Worm (Caenorhabditis elegans) whole organism, L4 larva: ENCODE measurements around the gene fbxc-40.
"Not testable (repeated sequence)": the region's sequence is repeated elsewhere in the genome, so short reads cannot be mapped to it uniquely, and the experiment has no call there.

Source experiments
- D1046.2 ChIP-seq: fragments of 200-800 bp; sonication (Bioruptor generic); IDR thresholded peaks from 2 replicates; pipeline ENCODE4 v1.3.6; 2022; ENCODE audit warnings: missing genetic modification characterization, missing compliant biosample characterization
- F10B5.3 ChIP-seq: sonication (generic microtip); optimal IDR thresholded peaks from 2 replicates; lab custom pipeline; 2016; ENCODE audit warnings: mild to moderate bottlenecking, missing genetic modification characterization, missing compliant biosample characterization
- F37D6.2 ChIP-seq: sonication (generic microtip); optimal IDR thresholded peaks from 2 replicates; lab custom pipeline; 2016; ENCODE audit warnings: mild to moderate bottlenecking, missing genetic modification characterization, missing compliant biosample characterization
- R02D3.7 ChIP-seq: fragments of 150-350 bp; sonication (generic microtip); optimal IDR thresholded peaks from 3 replicates; lab custom pipeline; 2014; ENCODE audit warnings: missing biosample characterization, missing genetic modification characterization
- Y75B8A.6 ChIP-seq: fragments of 200-800 bp; sonication (Bioruptor generic); IDR thresholded peaks from 2 replicates; pipeline ENCODE4 v1.3.6; 2022; ENCODE audit warnings: missing genetic modification reagents, missing genetic modification characterization, missing compliant biosample characterization
- ZK337.2 ChIP-seq: fragments of 200-800 bp; sonication (Bioruptor generic); IDR thresholded peaks from 2 replicates; pipeline ENCODE4 v1.3.6; 2022; ENCODE audit warnings: missing genetic modification reagents, missing genetic modification characterization, missing compliant biosample characterization
- ceh-32 ChIP-seq: sonication (generic microtip); optimal IDR thresholded peaks from 2 replicates; lab custom pipeline; 2016; ENCODE audit warnings: mild to moderate bottlenecking, missing genetic modification characterization, missing compliant biosample characterization; ENCODE audit not compliant: poor library complexity
- ctbp-1 ChIP-seq: fragments of 200-800 bp; sonication (Bioruptor generic); IDR thresholded peaks from 2 replicates; pipeline ENCODE4 v1.3.6; 2022; ENCODE audit warnings: missing genetic modification reagents, missing genetic modification characterization, missing compliant biosample characterization
- daf-16 ChIP-seq, 3 experiments: sonication (generic microtip); optimal IDR thresholded peaks; 2 replicates each; lab custom pipeline; 2016 to 2017; ENCODE audit warnings: missing genetic modification characterization in 3 of 3, missing genetic modification reagents in 3 of 3, mild to moderate bottlenecking in 2 of 3, missing compliant biosample characterization in 2 of 3, missing biosample characterization in 1 of 3, moderate library complexity in 1 of 3
- daf-19 ChIP-seq: fragments of 200-800 bp; sonication (Bioruptor generic); conservative IDR thresholded peaks from 2 replicates; pipeline ENCODE4 v1.3.6; 2022; ENCODE audit warnings: missing genetic modification characterization, missing compliant biosample characterization
- dmd-6 ChIP-seq: fragments of 200-800 bp; sonication (Bioruptor generic); IDR thresholded peaks from 2 replicates; pipeline ENCODE4 v1.3.6; 2022; ENCODE audit warnings: missing genetic modification reagents, missing genetic modification characterization, missing compliant biosample characterization
- dmd-9 ChIP-seq: fragments of 200-800 bp; sonication (Bioruptor generic); IDR thresholded peaks from 2 replicates; pipeline ENCODE4 v1.3.6; 2022; ENCODE audit warnings: missing genetic modification reagents, missing genetic modification characterization, missing compliant biosample characterization
- duxl-1 ChIP-seq: sonication (generic microtip); optimal IDR thresholded peaks from 2 replicates; lab custom pipeline; 2016; ENCODE audit warnings: mild to moderate bottlenecking, missing genetic modification characterization, moderate library complexity, missing compliant biosample characterization; ENCODE audit not compliant: poor library complexity
- fkh-10 ChIP-seq: fragments of 150-350 bp; optimal IDR thresholded peaks from 2 replicates; lab custom pipeline; 2014; ENCODE audit warnings: missing biosample characterization, missing genetic modification reagents, missing genetic modification characterization
- lin-15B ChIP-seq: fragments of 150-350 bp; sonication (generic microtip); optimal IDR thresholded peaks from 3 replicates; lab custom pipeline; 2014; ENCODE audit warnings: missing biosample characterization, missing genetic modification characterization
- lin-38 ChIP-seq: fragments of 200-800 bp; sonication (Bioruptor generic); IDR thresholded peaks from 2 replicates; pipeline ENCODE4 v1.3.6; 2022; ENCODE audit warnings: missing genetic modification reagents, missing genetic modification characterization, missing compliant biosample characterization
- lin-39 ChIP-seq: fragments of 150-350 bp; optimal IDR thresholded peaks from 2 replicates; lab custom pipeline; 2014; ENCODE audit warnings: missing biosample characterization, missing genetic modification reagents, missing genetic modification characterization
- madf-9 ChIP-seq: fragments of 200-800 bp; sonication (Bioruptor generic); conservative IDR thresholded peaks from 2 replicates; pipeline ENCODE4 v1.3.6; 2022; ENCODE audit warnings: missing genetic modification reagents, missing genetic modification characterization, missing compliant biosample characterization
- mdt-29 ChIP-seq: fragments of 200-800 bp; sonication (Bioruptor generic); IDR thresholded peaks from 2 replicates; pipeline ENCODE4 v1.3.6; 2022; ENCODE audit warnings: missing genetic modification reagents, missing genetic modification characterization, missing compliant biosample characterization
- mep-1 ChIP-seq: fragments of 150-350 bp; sonication (generic microtip); optimal IDR thresholded peaks from 3 replicates; lab custom pipeline; 2014; ENCODE audit warnings: missing biosample characterization, missing genetic modification characterization
- mxl-2 ChIP-seq: fragments of 200-800 bp; sonication (Bioruptor generic); conservative IDR thresholded peaks from 2 replicates; pipeline ENCODE4 v1.3.6; 2022; ENCODE audit warnings: missing genetic modification reagents, missing genetic modification characterization, missing compliant biosample characterization
- mxl-3 ChIP-seq: fragments of 200-800 bp; sonication (Bioruptor generic); optimal IDR thresholded peaks from 2 replicates; lab custom pipeline; 2018; ENCODE audit warnings: mild to moderate bottlenecking, missing genetic modification characterization, missing compliant biosample characterization
- nhr-10 ChIP-seq: fragments of 150-350 bp; optimal IDR thresholded peaks from 2 replicates; lab custom pipeline; 2014; ENCODE audit warnings: missing biosample characterization, missing genetic modification characterization
- nhr-237 ChIP-seq: sonication (generic microtip); optimal IDR thresholded peaks from 2 replicates; lab custom pipeline; 2017; ENCODE audit warnings: missing biosample characterization, missing genetic modification characterization
- nhr-28 ChIP-seq: fragments of 150-350 bp; optimal IDR thresholded peaks from 2 replicates; lab custom pipeline; 2014; ENCODE audit warnings: missing biosample characterization, missing genetic modification characterization
- nhr-42 ChIP-seq: fragments of 200-800 bp; sonication (Bioruptor generic); IDR thresholded peaks from 2 replicates; pipeline ENCODE4 v1.3.6; 2022; ENCODE audit warnings: missing genetic modification characterization, missing compliant biosample characterization
- nhr-48 ChIP-seq: sonication (generic microtip); optimal IDR thresholded peaks from 2 replicates; lab custom pipeline; 2016; ENCODE audit warnings: mild to moderate bottlenecking, missing genetic modification characterization, missing compliant biosample characterization
- nhr-6 ChIP-seq: fragments of 150-350 bp; optimal IDR thresholded peaks from 2 replicates; lab custom pipeline; 2014; ENCODE audit warnings: missing biosample characterization, missing genetic modification characterization
- nhr-76 ChIP-seq: fragments of 150-350 bp; optimal IDR thresholded peaks from 2 replicates; lab custom pipeline; 2014; ENCODE audit warnings: missing biosample characterization, missing genetic modification characterization
- nhr-77 ChIP-seq: fragments of 150-350 bp; optimal IDR thresholded peaks from 2 replicates; lab custom pipeline; 2014; ENCODE audit warnings: missing biosample characterization, missing genetic modification characterization
- pha-4 ChIP-seq, 2 experiments: fragments of 150-350 bp in 1 of 2; fragments of 200-800 bp in 1 of 2; sonication (Bioruptor generic) in 1 of 2; IDR thresholded peaks in 1 of 2; optimal IDR thresholded peaks in 1 of 2; 2 replicates each; pipeline versions ENCODE4 v1.3.6 to Lab custom; 2014 to 2022; ENCODE audit warnings: missing genetic modification characterization in 2 of 2, missing genetic modification reagents in 2 of 2, missing biosample characterization in 1 of 2, missing compliant biosample characterization in 1 of 2
- php-3 ChIP-seq: fragments of 200-800 bp; sonication (Bioruptor generic); IDR thresholded peaks from 2 replicates; pipeline ENCODE4 v1.3.6; 2022; ENCODE audit warnings: missing genetic modification reagents, missing genetic modification characterization, missing compliant biosample characterization
- pqm-1 ChIP-seq: sonication (generic microtip); optimal IDR thresholded peaks from 2 replicates; lab custom pipeline; 2017; ENCODE audit warnings: missing biosample characterization, missing genetic modification characterization
- rbr-2 ChIP-seq: sonication (generic microtip); optimal IDR thresholded peaks from 2 replicates; lab custom pipeline; 2016; ENCODE audit warnings: missing genotype, missing genetic modification characterization, missing compliant biosample characterization
- skn-1 ChIP-seq: fragments of 150-350 bp; optimal IDR thresholded peaks from 2 replicates; lab custom pipeline; 2014; ENCODE audit warnings: missing biosample characterization, missing genetic modification characterization
- spr-3 ChIP-seq: fragments of 200-800 bp; sonication (Bioruptor generic); optimal IDR thresholded peaks from 2 replicates; lab custom pipeline; 2018; ENCODE audit warnings: mild to moderate bottlenecking, missing genetic modification characterization, missing compliant biosample characterization
- tag-97 ChIP-seq: fragments of 200-800 bp; sonication (Bioruptor generic); IDR thresholded peaks from 2 replicates; pipeline ENCODE4 v1.3.6; 2022; ENCODE audit warnings: missing genetic modification characterization, missing compliant biosample characterization
- tra-1 ChIP-seq: fragments of 200-800 bp; sonication (Bioruptor generic); IDR thresholded peaks from 2 replicates; pipeline ENCODE4 v1.3.6; 2022; ENCODE audit warnings: missing genetic modification reagents, missing genetic modification characterization, missing compliant biosample characterization
- unc-130 ChIP-seq: sonication (generic microtip); optimal IDR thresholded peaks from 2 replicates; lab custom pipeline; 2016; ENCODE audit warnings: missing genetic modification reagents, missing genetic modification characterization, missing compliant biosample characterization
- unc-39 ChIP-seq: sonication (generic microtip); optimal IDR thresholded peaks from 2 replicates; lab custom pipeline; 2017; ENCODE audit warnings: missing biosample characterization, missing genetic modification characterization
- zag-1 ChIP-seq: fragments of 150-350 bp; optimal IDR thresholded peaks from 2 replicates; lab custom pipeline; 2014; ENCODE audit warnings: missing biosample characterization, missing genetic modification characterization
- zfp-2 ChIP-seq: sonication (generic microtip); optimal IDR thresholded peaks from 2 replicates; lab custom pipeline; 2016; ENCODE audit warnings: mild to moderate bottlenecking, missing genetic modification characterization, missing compliant biosample characterization
- zip-2 ChIP-seq: fragments of 150-350 bp; optimal IDR thresholded peaks from 2 replicates; lab custom pipeline; 2014; ENCODE audit warnings: missing biosample characterization, missing genetic modification characterization

The fbxc-40 gene

DNA sequence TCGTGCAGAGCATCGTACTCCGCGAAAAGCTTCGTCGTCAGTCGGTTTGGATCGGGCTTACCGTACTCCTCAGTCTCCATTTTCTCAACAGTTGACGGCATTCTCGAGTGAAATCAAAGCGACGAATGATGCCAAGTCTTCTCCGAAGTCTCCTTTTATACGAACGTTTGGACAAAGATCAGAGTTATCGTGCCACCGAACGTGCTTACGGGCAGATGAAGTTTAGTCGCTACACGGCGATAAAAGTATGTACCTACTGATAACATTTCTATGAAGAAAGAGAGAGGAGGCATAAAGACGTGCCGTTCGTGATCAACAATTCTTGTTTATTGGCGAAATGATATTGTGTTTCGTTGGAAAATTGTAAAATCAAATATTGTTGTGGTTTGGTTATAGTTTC lies 20.6 kb downstream of the fbxc-40 start, which contains the start of gene F45D11.14:
TSS of gene F45D11.14 (minus strand) at position 101 of the 400 bp plus-strand sequence.
- TF ChIP-seq ZK337.2 (GFP tag; lab: Robert Waterston, UW); mdt-29 (GFP tag; lab: Robert Waterston, UW); zag-1 (tag; lab: Kevin White, UChicago): not testable (repeated sequence)

DNA sequence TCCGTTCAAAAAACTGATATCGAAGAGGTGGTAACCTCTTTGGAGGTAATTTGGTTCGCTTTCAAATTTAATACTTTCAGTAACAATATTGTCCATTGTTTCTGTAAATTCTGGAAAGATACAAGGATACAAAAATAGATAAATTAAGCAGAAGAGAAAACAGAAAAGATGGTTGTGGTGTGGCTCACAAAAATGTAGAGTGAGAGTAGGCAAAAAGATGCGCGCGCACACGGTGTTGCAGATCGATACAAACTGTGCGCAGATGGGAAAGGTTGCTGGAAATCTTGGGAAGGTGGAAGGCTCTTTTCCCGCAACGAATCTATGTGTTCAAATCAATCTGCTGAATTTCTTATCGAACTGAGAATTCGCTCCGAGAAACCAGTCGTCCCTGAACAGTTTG lies 38.9 kb downstream of the fbxc-40 start, which contains the start of gene btb-11:
TSS of gene btb-11 (minus strand) at position 101 of the 400 bp plus-strand sequence.
- not testable (repeated sequence) for TF ChIP-seq lin-39 (tag; lab: Kevin White, UChicago); mxl-2 (GFP tag; lab: Robert Waterston, UW); nhr-6

DNA sequence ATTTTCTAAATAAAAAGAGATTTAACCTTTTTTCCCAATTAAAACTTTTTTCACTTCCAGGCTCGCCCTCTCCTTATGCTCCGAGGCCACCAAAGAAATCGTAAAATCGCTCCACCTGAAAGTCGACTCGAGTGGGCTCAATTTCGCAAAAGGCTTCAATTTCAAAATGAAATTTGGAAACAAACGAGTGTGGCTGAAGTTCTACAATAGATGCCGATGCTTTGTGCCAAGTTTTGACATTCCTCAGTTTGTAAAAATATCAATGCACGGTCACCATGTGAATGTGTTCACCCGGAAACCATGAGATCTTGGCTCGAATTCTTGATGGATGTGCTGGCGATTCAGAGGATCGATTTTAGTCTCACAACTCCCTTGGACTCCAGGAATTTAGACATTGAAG lies 40.9 kb downstream of the fbxc-40 start, which contains the start of gene M01D1.12:
TSS of gene M01D1.12 (plus strand) at position 301 of the 400 bp plus-strand sequence.
- TF ChIP-seq zag-1 (tag; lab: Kevin White, UChicago) (no peak), ceh-32 (tag; lab: Kevin White, UChicago) (no peak), lin-38 (GFP tag; lab: Robert Waterston, UW) (no peak), nhr-28 (tag; lab: Kevin White, UChicago) (no peak), tag-97 (GFP tag; lab: Robert Waterston, UW) (no peak)
- TF ChIP-seq, all 104 proteins: peak for 0

DNA sequence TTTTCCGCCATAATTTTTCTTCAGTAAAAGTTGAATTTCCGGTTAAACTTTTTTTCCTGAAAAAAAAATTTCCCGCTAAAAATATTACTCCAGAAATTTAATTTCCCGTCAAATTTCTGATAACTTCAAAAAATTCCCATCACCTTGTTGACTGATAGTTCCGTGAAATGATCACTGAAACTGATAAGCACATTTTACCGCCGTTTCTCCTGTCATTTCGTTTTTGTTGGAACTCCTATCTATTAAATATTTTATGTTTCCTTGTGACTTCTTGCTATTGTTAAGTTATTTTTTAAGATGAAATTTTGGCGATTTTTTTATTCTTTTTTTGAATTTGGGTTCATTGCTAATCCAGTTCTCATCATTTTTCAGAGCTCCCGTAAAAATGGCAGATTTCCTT lies 42.8 kb downstream of the fbxc-40 start, which contains the start of gene math-34:
TSS of gene math-34 (plus strand) at position 371 of the 400 bp plus-strand sequence.
- TF ChIP-seq mxl-2 (GFP tag; lab: Robert Waterston, UW) (no peak), dmd-6 (GFP tag; lab: Robert Waterston, UW) (peak; percentile 68), ceh-32 (tag; lab: Kevin White, UChicago) (no peak), zfp-2 (tag; lab: Kevin White, UChicago) (no peak), tag-97 (GFP tag; lab: Robert Waterston, UW) (no peak), F10B5.3 (no peak), lin-15B (tag; lab: Kevin White, UChicago) (no peak), spr-3 (GFP tag; lab: Kevin White, UChicago) (no peak), mdt-29 (GFP tag; lab: Robert Waterston, UW) (no peak), mxl-3 (GFP tag; lab: Kevin White, UChicago) (no peak), nhr-237 (tag; lab: Kevin White, UChicago) (no peak), nhr-42 (no peak), nhr-10 (tag; lab: Kevin White, UChicago) (no peak), fkh-10 (GFP tag; lab: Kevin White, UChicago) (no peak), madf-9 (GFP tag; lab: Robert Waterston, UW) (no peak), rbr-2 (tag; lab: Kevin White, UChicago) (no peak), D1046.2 (GFP tag; lab: Robert Waterston, UW) (no peak), duxl-1 (no peak), R02D3.7 (tag; lab: Kevin White, UChicago) (no peak), nhr-77 (tag; lab: Kevin White, UChicago) (peak; percentile 41), php-3 (GFP tag; lab: Robert Waterston, UW) (no peak), ctbp-1 (GFP tag; lab: Robert Waterston, UW) (no peak), dmd-9 (GFP tag; lab: Robert Waterston, UW) (no peak), pha-4 (GFP tag; IDR thresholded peaks at IDR 0.05; lab: Robert Waterston, UW) (no peak), pha-4 (tag; optimal IDR thresholded peaks at IDR 0.05; lab: Kevin White, UChicago) (no peak), nhr-76 (no peak), Y75B8A.6 (GFP tag; lab: Robert Waterston, UW) (no peak), daf-19 (GFP tag; lab: Robert Waterston, UW) (no peak), zip-2 (no peak), mep-1 (tag; lab: Kevin White, UChicago) (no peak), F37D6.2 (tag; lab: Kevin White, UChicago) (no peak), nhr-48 (no peak), pqm-1 (tag; lab: Kevin White, UChicago) (peak; percentile 52), lin-38 (GFP tag; lab: Robert Waterston, UW) (no peak), tra-1 (0 out of 2 replicates have a peak, but pooled peaks have one; percentile 23), ZK337.2 (GFP tag; lab: Robert Waterston, UW) (no peak), nhr-28 (tag; lab: Kevin White, UChicago) (peak; percentile 65), skn-1 (tag; lab: Kevin White, UChicago) (no peak), unc-39 (tag; lab: Kevin White, UChicago) (no peak), unc-130 (no peak), daf-16 (GFP tag; optimal IDR thresholded peaks at IDR 0.05; lab: Kevin White, UChicago) (no peak), daf-16 (tag; optimal IDR thresholded peaks at IDR 0.05; lab: Kevin White, UChicago) (peak; percentile 68)
